Fruit fly (Drosophila melanogaster) S2 (cell line): ENCODE data around the gene Nup93-1.

Experiments used
- CG8478 ChIP-seq: fragments of >200 bp; optimal IDR thresholded peaks from 2 replicates; lab custom pipeline; 2018
- CTCF ChIP-seq, 2 experiments: fragments of >200 bp; optimal IDR thresholded peaks; 2 replicates each; lab custom pipeline; 2018

dm6 chrX:13814058-13814457, 8.6 kb upstream of the Nup93-1 start:
- TF ChIP-seq CG8478 (lab: Kevin White, UChicago), result no peak
- no peak for TF ChIP-seq CTCF (optimal IDR thresholded peaks at IDR 0.05; lab: Kevin White, UChicago)
